Worm (Caenorhabditis elegans): ENCODE results near the gene Y13C8A.1.

Y13C8A.1 gene

DNA sequence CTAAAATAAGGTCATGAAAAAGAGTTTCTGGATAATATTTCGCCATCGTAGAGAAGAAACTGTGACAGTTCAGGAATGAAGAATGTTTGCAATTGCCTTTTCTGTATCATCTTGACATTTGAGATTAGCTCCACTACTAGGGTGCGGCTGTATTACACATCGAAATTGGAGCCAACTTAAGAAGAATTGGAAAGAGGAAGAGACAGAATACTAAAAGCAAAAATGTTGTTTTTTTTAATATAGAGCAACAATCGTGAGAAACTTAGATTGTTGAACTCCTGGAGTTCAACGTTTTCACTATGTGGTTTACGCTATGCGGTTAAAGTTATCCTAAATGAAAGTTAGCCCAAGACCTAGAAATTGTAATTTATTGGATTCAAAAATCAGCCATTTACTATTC, 3.1 kb upstream of the Y13C8A.1 start, which contains the start of gene acs-9:
acs-9 (minus strand) TSS at position 101 of the 400 bp plus-strand sequence.
- TF ChIP-seq nfya-2 (GFP tag; IDR thresholded peaks at IDR 0.05) (no peak), ceh-27 (GFP tag; optimal IDR thresholded peaks at IDR 0.05) (no peak), Y53G8AR.9 (GFP tag; conservative IDR thresholded peaks at IDR 0.05) (no peak), mel-28 (tag; optimal IDR thresholded peaks at IDR 0.05; ENCODE audit: borderline replicate concordance) (no peak), hrde-1 (tag; optimal IDR thresholded peaks at IDR 0.05; ENCODE audit: borderline replicate concordance) (no peak), bed-2 (GFP tag; IDR thresholded peaks at IDR 0.05) (no peak), ztf-26 (tag; optimal IDR thresholded peaks at IDR 0.05) (no peak), zim-3 (tag; optimal IDR thresholded peaks at IDR 0.05) (no peak), lsy-27 (tag; optimal IDR thresholded peaks at IDR 0.05; ENCODE audit: borderline replicate concordance, insufficient read depth) (no peak), rpc-1 (optimal IDR thresholded peaks at IDR 0.05) (no peak), rpc-1 (tag; optimal IDR thresholded peaks at IDR 0.05) (no peak), K11D2.4 (GFP tag; IDR thresholded peaks at IDR 0.05) (no peak), egl-18 (GFP tag; IDR thresholded peaks at IDR 0.05) (no peak), egrh-3 (GFP tag; IDR thresholded peaks at IDR 0.05) (no peak), mcd-1 (GFP tag; IDR thresholded peaks at IDR 0.05) (no peak), tbp1 (GFP tag; optimal IDR thresholded peaks at IDR 0.05) (no peak)

DNA sequence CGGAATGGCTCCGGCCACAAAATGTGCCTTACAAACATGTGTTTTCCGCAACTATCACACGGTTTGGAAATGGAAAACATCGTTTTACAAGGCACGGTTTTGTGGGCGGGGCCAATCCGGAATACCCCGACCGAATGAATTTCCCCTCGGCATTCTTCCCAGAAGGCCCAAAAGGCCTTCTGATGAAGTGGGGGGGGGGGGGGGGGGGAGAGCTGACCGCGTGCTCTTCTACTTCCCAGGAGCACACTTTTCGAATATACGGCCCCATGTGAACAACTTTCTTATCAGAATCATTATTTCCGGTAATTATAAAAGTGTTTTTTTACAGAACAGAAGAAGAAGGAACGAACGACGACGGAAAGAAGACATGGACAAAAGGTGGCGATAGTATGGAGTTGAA, 549 bp downstream of the Y13C8A.1 start:
- TF ChIP-seq ztf-22 (GFP tag; optimal IDR thresholded peaks at IDR 0.05) (no peak), B0261.1 (tag; optimal IDR thresholded peaks at IDR 0.05) (no peak), fkh-3 (tag; optimal IDR thresholded peaks at IDR 0.05) (no peak), zfh-2 (GFP tag; conservative IDR thresholded peaks at IDR 0.05) (0 out of 2 replicates have a peak, but pooled peaks have one; percentile 11), nhr-27 (tag; optimal IDR thresholded peaks at IDR 0.05) (no peak), egl-18 (GFP tag; IDR thresholded peaks at IDR 0.05) (no peak), aptf-3 (GFP tag; IDR thresholded peaks at IDR 0.05) (no peak), nhr-120 (GFP tag; IDR thresholded peaks at IDR 0.05) (no peak), aptf-2 (GFP tag; conservative IDR thresholded peaks at IDR 0.05) (0 out of 2 replicates have a peak, but pooled peaks have one; percentile 70), mxl-1 (tag; optimal IDR thresholded peaks at IDR 0.05) (no peak), egrh-3 (GFP tag; IDR thresholded peaks at IDR 0.05) (peak; percentile 64; the same call in 1 of the 2 replicates), lsy-27 (tag; optimal IDR thresholded peaks at IDR 0.05; ENCODE audit: borderline replicate concordance, insufficient read depth) (no peak), F57C9.4 (tag; optimal IDR thresholded peaks at IDR 0.05) (no peak), mel-28 (tag; optimal IDR thresholded peaks at IDR 0.05; ENCODE audit: borderline replicate concordance) (no peak), K12H6.12 (tag; optimal IDR thresholded peaks at IDR 0.05) (no peak)

DNA sequence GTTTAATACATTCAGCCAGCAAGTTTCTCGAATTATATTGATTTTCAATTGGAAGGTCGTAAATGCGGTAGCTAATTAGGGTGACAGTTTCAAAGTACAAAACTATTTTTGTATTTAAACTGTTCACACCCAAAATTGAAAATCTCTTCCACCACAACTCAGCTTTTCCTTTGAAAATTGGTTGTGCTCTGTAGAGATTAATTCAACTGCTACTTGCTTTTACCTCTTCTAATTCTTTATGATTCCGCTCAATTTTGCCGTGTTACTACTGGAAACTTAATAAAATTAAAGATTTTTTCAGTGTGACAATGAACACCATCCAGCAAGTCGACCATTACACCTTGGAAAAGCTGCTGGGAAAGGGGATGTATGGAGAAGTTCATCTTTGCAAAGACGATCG, 8.2 kb downstream of the Y13C8A.1 start, which contains the start of gene F39F10.3:
F39F10.3 (plus strand) TSS at position 301 of the 400 bp plus-strand sequence.
- no peak for TF ChIP-seq F55B11.4 (tag; optimal IDR thresholded peaks at IDR 0.05; ENCODE audit: borderline replicate concordance, insufficient read depth)
- no peak for TF ChIP-seq attf-6 (GFP tag; IDR thresholded peaks at IDR 0.05)
- TF ChIP-seq nhr-27 (tag; optimal IDR thresholded peaks at IDR 0.05), result no peak
- TF ChIP-seq die-1 (tag; optimal IDR thresholded peaks at IDR 0.05), result no peak
- TF ChIP-seq C06A6.2 (GFP tag; conservative IDR thresholded peaks at IDR 0.05), result no peak
- TF ChIP-seq tbx-9 (tag; optimal IDR thresholded peaks at IDR 0.05; ENCODE audit: borderline replicate concordance), result no peak
- no peak for TF ChIP-seq dpff-1 (tag; optimal IDR thresholded peaks at IDR 0.05)
- no peak for TF ChIP-seq bed-2 (GFP tag; IDR thresholded peaks at IDR 0.05)
- TF ChIP-seq ama-1 (optimal IDR thresholded peaks at IDR 0.05), result no peak
- TF ChIP-seq ama-1 (GFP tag; optimal IDR thresholded peaks at IDR 0.05), result no peak
- TF ChIP-seq nfya-2 (GFP tag; IDR thresholded peaks at IDR 0.05), result no peak
- no peak for TF ChIP-seq ztf-25 (GFP tag; IDR thresholded peaks at IDR 0.05)
- TF ChIP-seq gei-17 (GFP tag; optimal IDR thresholded peaks at IDR 0.05), result no peak
- no peak for TF ChIP-seq lin-40 (tag; optimal IDR thresholded peaks at IDR 0.05)
- no peak for TF ChIP-seq F33H1.4 (GFP tag; IDR thresholded peaks at IDR 0.05)
- TF ChIP-seq cebp-2 (GFP tag; IDR thresholded peaks at IDR 0.05), result no peak
- no peak for TF ChIP-seq ceh-91 (GFP tag; IDR thresholded peaks at IDR 0.05)
- no peak for TF ChIP-seq nfya-1 (tag; optimal IDR thresholded peaks at IDR 0.05; ENCODE audit: borderline replicate concordance, insufficient read depth)
- no peak for TF ChIP-seq ceh-40 (GFP tag; IDR thresholded peaks at IDR 0.05)
- TF ChIP-seq ztf-26 (tag; optimal IDR thresholded peaks at IDR 0.05), result no peak
- no peak for TF ChIP-seq Y56A3A.18 (GFP tag; IDR thresholded peaks at IDR 0.05)
